Fruit fly (Drosophila melanogaster) whole organism, pupa: ENCODE results near the gene Osi17.

ENCODE experiments used
- CG17806 ChIP-seq: fragments of 200-800 bp; sonication (Bioruptor generic); optimal IDR thresholded peaks from 2 replicates; lab custom pipeline; 2018; ENCODE audit warnings: missing biosample characterization, mild to moderate bottlenecking, missing genetic modification characterization, moderate library complexity
- CG34367 ChIP-seq: fragments of 200-800 bp; sonication (Bioruptor generic); optimal IDR thresholded peaks from 2 replicates; lab custom pipeline; 2018; ENCODE audit warnings: missing biosample characterization, mild to moderate bottlenecking, missing genetic modification characterization
- CG4496 ChIP-seq: fragments of 200-800 bp; sonication (Bioruptor generic); IDR thresholded peaks from 3 replicates; pipeline ENCODE4 v1.3.6; 2022; ENCODE audit warnings: missing biosample characterization, missing genetic modification characterization
- CG8301 ChIP-seq: fragments of 200-800 bp; sonication (Bioruptor generic); optimal IDR thresholded peaks from 2 replicates; lab custom pipeline; 2018; ENCODE audit warnings: missing biosample characterization, mild to moderate bottlenecking, missing genetic modification characterization
- EcR ChIP-seq: fragments of 200-800 bp; sonication (Bioruptor generic); optimal IDR thresholded peaks from 3 replicates; lab custom pipeline; 2019; ENCODE audit warnings: missing biosample characterization, missing genetic modification characterization, mild to moderate bottlenecking, moderate library complexity, missing genetic modification reagents
- Pif1A ChIP-seq: fragments of 200-800 bp; sonication (Bioruptor generic); optimal IDR thresholded peaks from 3 replicates; lab custom pipeline; 2016; ENCODE audit warnings: missing biosample characterization, missing genetic modification characterization
- Snoo ChIP-seq: fragments of 200-800 bp; sonication (Bioruptor generic); optimal IDR thresholded peaks from 3 replicates; lab custom pipeline; 2017; ENCODE audit warnings: missing biosample characterization, mild to moderate bottlenecking, missing genetic modification characterization, inconsistent platforms
- gl ChIP-seq: fragments of 200-800 bp; sonication (Bioruptor generic); optimal IDR thresholded peaks from 2 replicates; lab custom pipeline; 2018; ENCODE audit warnings: missing biosample characterization, mild to moderate bottlenecking, missing genetic modification characterization
- rn ChIP-seq: fragments of 200-800 bp; sonication (Bioruptor generic); IDR thresholded peaks from 2 replicates; pipeline ENCODE4 v1.3.6; 2022; ENCODE audit warnings: missing biosample characterization, missing genetic modification characterization

DNA sequence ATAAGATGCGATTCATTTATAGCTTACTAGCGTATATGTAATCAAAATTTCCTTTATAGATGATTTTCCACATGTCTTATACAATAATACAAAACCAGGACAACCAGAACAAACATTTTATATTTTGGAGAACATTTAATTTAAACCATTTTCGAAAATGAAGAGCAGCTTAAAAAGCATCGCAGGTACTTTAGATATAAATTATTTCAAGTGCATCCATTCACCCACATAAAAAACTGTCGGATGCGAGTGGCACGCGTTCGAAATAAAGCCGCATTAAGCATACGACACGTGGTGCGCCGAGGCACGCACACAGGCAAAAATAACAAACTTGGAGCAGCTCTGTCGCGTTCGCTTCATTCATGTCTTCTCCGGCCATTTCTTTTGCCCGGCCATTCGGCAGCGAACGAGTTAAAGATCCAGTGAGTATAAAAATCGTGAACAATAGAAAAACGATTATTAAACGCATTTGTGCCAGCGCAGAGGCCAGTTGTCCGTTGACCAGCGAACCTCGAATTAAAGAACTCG, 23.4 kb downstream of the Osi17 start, which contains the start of gene Osi19:
- TF ChIP-seq CG17806 (tag; lab: Kevin White, UChicago) (no peak), EcR (no peak), CG8301 (tag; lab: Kevin White, UChicago) (no peak), CG4496 (GFP tag; lab: Robert Waterston, UW) (no peak), gl (tag; lab: Kevin White, UChicago) (no peak), Snoo (tag; lab: Kevin White, UChicago) (no peak), CG34367 (tag; lab: Kevin White, UChicago) (no peak), rn (GFP tag; lab: Robert Waterston, UW) (no peak), Pif1A (no peak)
